Worm (Caenorhabditis elegans): ENCODE results near the gene C25F9.13.

- TF ChIP-seq ama-1 (optimal IDR thresholded peaks at IDR 0.05) (no peak), nhr-11 (tag; optimal IDR thresholded peaks at IDR 0.05) (no peak), C08G9.2 (tag; optimal IDR thresholded peaks at IDR 0.05) (no peak), sdc-2 (tag; optimal IDR thresholded peaks at IDR 0.05) (no peak), pag-3 (tag; optimal IDR thresholded peaks at IDR 0.05; ENCODE audit: borderline replicate concordance) (no peak), C38D4.7 (GFP tag; optimal IDR thresholded peaks at IDR 0.05) (no peak), madf-2 (tag; optimal IDR thresholded peaks at IDR 0.05) (no peak), fkh-10 (GFP tag; optimal IDR thresholded peaks at IDR 0.05) (no peak)
Measured at ce11 chrV:19445442-19445841, 46.7 kb upstream of the C25F9.13 start, which contains the start of gene M04C3.1.
